Worm (Caenorhabditis elegans): ENCODE results near the gene add-2.

Gene add-2

DNA sequence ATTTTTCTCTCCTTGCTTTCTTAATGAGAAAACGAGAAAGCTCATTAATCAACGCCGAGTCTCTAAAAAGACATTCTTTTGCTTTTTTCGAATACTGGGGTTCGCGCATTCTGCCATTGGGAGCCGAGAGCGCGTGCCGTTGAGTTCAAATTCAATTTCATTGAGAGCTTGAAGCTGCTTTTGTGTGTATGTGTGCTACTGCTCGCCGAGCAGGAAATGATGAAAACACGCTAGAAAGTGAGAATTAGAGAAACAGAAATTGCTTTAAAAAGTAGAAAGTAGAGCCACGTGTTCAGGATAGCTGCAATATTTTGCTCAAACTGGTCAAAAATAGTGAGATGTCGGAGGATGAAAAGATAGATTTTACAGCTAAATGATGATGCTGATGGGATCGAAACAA is 12.5 kb upstream of the add-2 start:
- no peak for TF ChIP-seq nhr-90 (tag; optimal IDR thresholded peaks at IDR 0.05; ENCODE audit: poor library complexity)
- no peak for TF ChIP-seq dsc-1 (tag; optimal IDR thresholded peaks at IDR 0.05)
- TF ChIP-seq skn-1 (tag; optimal IDR thresholded peaks at IDR 0.05), result peak; percentile 2
- peak; percentile 45 for TF ChIP-seq mep-1 (tag; optimal IDR thresholded peaks at IDR 0.05)
- peak; percentile 46 for TF ChIP-seq nhr-71 (tag; optimal IDR thresholded peaks at IDR 0.05)
- TF ChIP-seq nhr-20 (tag; optimal IDR thresholded peaks at IDR 0.05), result no peak
- peak in 1 of 2 experiments; percentile 33 for TF ChIP-seq lsy-2 (tag; optimal IDR thresholded peaks at IDR 0.05)
- TF ChIP-seq unc-98 (GFP tag; IDR thresholded peaks at IDR 0.05), result no peak
- TF ChIP-seq swsn-7 (tag; optimal IDR thresholded peaks at IDR 0.05), result peak; percentile 10
- TF ChIP-seq pax-3 (tag; optimal IDR thresholded peaks at IDR 0.05), result peak; percentile 15
- TF ChIP-seq dpl-1 (GFP tag; optimal IDR thresholded peaks at IDR 0.05), result peak in 1 of 3 experiments; percentile 6
- TF ChIP-seq efl-1 (optimal IDR thresholded peaks at IDR 0.05), result no peak
- peak in 1 of 2 experiments; percentile 77 for TF ChIP-seq efl-1 (GFP tag; optimal IDR thresholded peaks at IDR 0.05 in 1 of 2)
- TF ChIP-seq fkh-10 (GFP tag; optimal IDR thresholded peaks at IDR 0.05), result peak; percentile 85
- peak; percentile 1 for TF ChIP-seq snu-23 (GFP tag; optimal IDR thresholded peaks at IDR 0.05)
- no peak for TF ChIP-seq isw-1 (GFP tag; IDR thresholded peaks at IDR 0.05)
- TF ChIP-seq egl-13 (tag; optimal IDR thresholded peaks at IDR 0.05), result peak; percentile 10
- TF ChIP-seq C34B4.2 (tag; optimal IDR thresholded peaks at IDR 0.05), result no peak
- peak; percentile 15 for TF ChIP-seq rnt-1 (tag; optimal IDR thresholded peaks at IDR 0.05)
- peak in 1 of 3 experiments; percentile 36 for TF ChIP-seq ceh-82 (tag; optimal IDR thresholded peaks at IDR 0.05)
- peak; percentile 64 for TF ChIP-seq fkh-8 (tag; optimal IDR thresholded peaks at IDR 0.05)
- TF ChIP-seq lin-14 (GFP tag; optimal IDR thresholded peaks at IDR 0.05), result peak; percentile 87

DNA sequence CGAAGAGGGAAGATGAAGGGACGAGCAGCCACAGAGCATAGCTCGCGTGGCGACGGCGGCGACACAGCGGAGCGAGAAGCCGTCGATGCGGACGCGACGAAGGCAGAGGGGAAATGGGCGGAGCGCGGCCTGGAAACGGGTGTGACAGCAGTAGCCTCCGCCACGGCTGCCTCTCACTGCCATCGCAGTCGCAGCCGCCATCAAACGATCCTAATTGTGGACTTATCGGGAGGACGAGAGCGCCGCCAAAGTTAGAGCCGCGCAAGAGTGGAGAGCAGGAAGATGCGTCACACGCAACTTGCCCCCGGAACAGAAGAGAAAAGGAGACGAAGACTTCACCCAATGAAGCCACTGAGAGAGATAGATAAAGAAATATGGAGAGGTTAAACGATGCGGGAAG is 11.1 kb upstream of the add-2 start:
- TF ChIP-seq nhr-71 (tag; optimal IDR thresholded peaks at IDR 0.05) (peak; percentile 63), ama-1 (optimal IDR thresholded peaks at IDR 0.05) (no peak), tbx-2 (tag; optimal IDR thresholded peaks at IDR 0.05) (peak; percentile 53), ztf-4 (tag; optimal IDR thresholded peaks at IDR 0.05) (peak; percentile 9), ceh-63 (GFP tag; optimal IDR thresholded peaks at IDR 0.05) (peak; percentile 82), nhr-28 (tag; optimal IDR thresholded peaks at IDR 0.05) (no peak), egl-13 (tag; optimal IDR thresholded peaks at IDR 0.05) (peak; percentile 84), unc-86 (tag; optimal IDR thresholded peaks at IDR 0.05) (peak; percentile 67), nhr-19 (GFP tag; conservative IDR thresholded peaks at IDR 0.05) (0 out of 2 replicates have a peak, but pooled peaks have one; percentile 6), skn-1 (tag; optimal IDR thresholded peaks at IDR 0.05) (no peak), mep-1 (tag; optimal IDR thresholded peaks at IDR 0.05) (peak; percentile 2), ceh-8 (GFP tag; optimal IDR thresholded peaks at IDR 0.05) (peak; percentile 73), nhr-11 (tag; optimal IDR thresholded peaks at IDR 0.05) (no peak), lin-39 (tag; optimal IDR thresholded peaks at IDR 0.05) (no peak), mdl-1 (tag; optimal IDR thresholded peaks at IDR 0.05) (peak in 1 of 2 experiments; percentile 8), Y116A8C.19 (tag; optimal IDR thresholded peaks at IDR 0.05; ENCODE audit: borderline replicate concordance) (no peak), lin-14 (GFP tag; optimal IDR thresholded peaks at IDR 0.05) (peak; percentile 88), swsn-7 (tag; optimal IDR thresholded peaks at IDR 0.05) (peak; percentile 33), snpc-4 (tag; optimal IDR thresholded peaks at IDR 0.05) (no peak), lin-35 (GFP tag; optimal IDR thresholded peaks at IDR 0.05) (peak in 1 of 2 experiments; percentile 8), snu-23 (GFP tag; optimal IDR thresholded peaks at IDR 0.05) (peak; percentile 15), ceh-88 (GFP tag; IDR thresholded peaks at IDR 0.05) (no peak), sup-37 (GFP tag; optimal IDR thresholded peaks at IDR 0.05) (no peak), xbp-1 (tag; optimal IDR thresholded peaks at IDR 0.05) (peak; percentile 17), hpl-2 (GFP tag; optimal IDR thresholded peaks at IDR 0.05) (no peak), fkh-10 (GFP tag; optimal IDR thresholded peaks at IDR 0.05) (peak; percentile 71), fkh-8 (tag; optimal IDR thresholded peaks at IDR 0.05) (peak; percentile 70), dsc-1 (tag; optimal IDR thresholded peaks at IDR 0.05) (peak; percentile 20), nhr-47 (tag; optimal IDR thresholded peaks at IDR 0.05) (peak; percentile 51), nhr-20 (tag; optimal IDR thresholded peaks at IDR 0.05) (no peak), ceh-82 (tag; optimal IDR thresholded peaks at IDR 0.05) (peak in 2 of 3 experiments; percentile 24 to 35), irx-1 (tag; optimal IDR thresholded peaks at IDR 0.05) (peak; percentile 26), nhr-90 (tag; optimal IDR thresholded peaks at IDR 0.05; ENCODE audit: poor library complexity) (no peak), lsy-2 (tag; optimal IDR thresholded peaks at IDR 0.05) (peak in 1 of 2 experiments; percentile 3)
